Fruit fly (Drosophila melanogaster): Measurements from ENCODE around the gene Gabat.

DNA sequence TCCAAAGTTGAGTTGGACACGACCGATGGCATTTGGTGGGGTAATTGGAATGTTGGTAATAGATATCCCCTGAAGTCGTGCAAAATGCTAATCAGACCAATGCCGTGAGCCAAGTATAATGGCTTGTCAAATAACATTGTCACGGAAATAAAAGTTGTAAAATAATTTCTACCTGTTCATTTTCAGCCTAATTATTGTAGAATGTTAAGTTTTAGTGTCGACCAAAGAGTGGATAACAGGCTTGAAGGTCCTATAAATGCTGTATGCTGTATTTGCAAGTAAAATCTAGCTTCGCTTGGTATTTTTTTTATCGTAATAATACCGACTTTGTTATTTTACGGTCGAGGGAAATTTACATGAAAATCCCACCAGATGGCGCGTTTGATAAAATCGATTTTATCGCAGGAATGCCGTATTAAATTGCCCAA is 4.0 kb upstream of the Gabat start:
- no peak for TF ChIP-seq danr (GFP tag; IDR thresholded peaks at IDR 0.05)
- TF ChIP-seq CG9817 (tag; optimal IDR thresholded peaks at IDR 0.05), result no peak
- no peak for TF ChIP-seq psq (GFP tag; optimal IDR thresholded peaks at IDR 0.05)
- no peak for TF ChIP-seq CG7271 (tag; optimal IDR thresholded peaks at IDR 0.05)
- TF ChIP-seq CG6791 (GFP tag; IDR thresholded peaks at IDR 0.05; ENCODE audit: partially characterized antibody), result no peak
- peak; percentile 28 for TF ChIP-seq CG30020 (tag; optimal IDR thresholded peaks at IDR 0.05)
- peak; percentile 37; the same call in 1 of the 2 replicates for TF ChIP-seq hbn (GFP tag; IDR thresholded peaks at IDR 0.05; ENCODE audit: partially characterized antibody)
- no peak for TF ChIP-seq Dip3 (GFP tag; optimal IDR thresholded peaks at IDR 0.05)
- TF ChIP-seq Rx (GFP tag; IDR thresholded peaks at IDR 0.05), result no peak
- TF ChIP-seq GATAe (GFP tag; conservative IDR thresholded peaks at IDR 0.05), result no peak
- TF ChIP-seq CG10959 (GFP tag; IDR thresholded peaks at IDR 0.05), result no peak
- TF ChIP-seq wek (GFP tag; optimal IDR thresholded peaks at IDR 0.05), result no peak
- no peak for TF ChIP-seq CG32767 (GFP tag; IDR thresholded peaks at IDR 0.05)
